Fruit fly (Drosophila melanogaster) whole organism, embryonic: ENCODE results near the gene CG7781.
A peak's percentile ranks its signal among the peaks of the same experiment; 100 is the strongest.

ENCODE experiments used
- Antp ChIP-seq: fragments of 200-800 bp; sonication (Bioruptor generic); optimal IDR thresholded peaks from 3 replicates; lab custom pipeline; 2016; ENCODE audit warnings: missing biosample characterization, missing genetic modification characterization
- CG10147 ChIP-seq: fragments of 200-800 bp; sonication (Bioruptor generic); optimal IDR thresholded peaks from 2 replicates; lab custom pipeline; 2019; ENCODE audit warnings: missing biosample characterization, mild to moderate bottlenecking, missing genetic modification characterization, moderate library complexity
- CG10462 ChIP-seq: fragments of 200-800 bp; sonication (Bioruptor generic); optimal IDR thresholded peaks from 2 replicates; lab custom pipeline; 2016; ENCODE audit warnings: missing biosample characterization, missing genetic modification characterization
- CG11398 ChIP-seq: fragments of 200-800 bp; sonication (Bioruptor generic); optimal IDR thresholded peaks from 2 replicates; lab custom pipeline; 2016; ENCODE audit warnings: missing biosample characterization, missing genetic modification characterization
- CG11723 ChIP-seq: fragments of 200-800 bp; sonication (Bioruptor generic); optimal IDR thresholded peaks from 2 replicates; lab custom pipeline; 2017; ENCODE audit warnings: missing biosample characterization, mild to moderate bottlenecking, missing genetic modification characterization
- CG12299 ChIP-seq: fragments of 200-800 bp; sonication (Bioruptor generic); optimal IDR thresholded peaks from 2 replicates; lab custom pipeline; 2018; ENCODE audit warnings: missing biosample characterization, mild to moderate bottlenecking, missing genetic modification characterization
- CG13123 ChIP-seq: fragments of 200-800 bp; sonication (Bioruptor generic); optimal IDR thresholded peaks from 2 replicates; lab custom pipeline; 2016; ENCODE audit warnings: missing biosample characterization, missing genetic modification characterization
- CG13287 ChIP-seq: fragments of 200-800 bp; sonication (Bioruptor generic); IDR thresholded peaks from 2 replicates; pipeline ENCODE4 v1.3.6; 2022; ENCODE audit warnings: missing biosample characterization, missing genetic modification characterization; ENCODE audit not compliant: partially characterized antibody
- CG1529 ChIP-seq: fragments of 200-800 bp; sonication (Bioruptor generic); optimal IDR thresholded peaks from 3 replicates; lab custom pipeline; 2018; ENCODE audit warnings: missing biosample characterization, missing genetic modification characterization
- CG17361 ChIP-seq: fragments of 200-800 bp; sonication (Bioruptor generic); IDR thresholded peaks from 3 replicates; pipeline ENCODE4 v1.3.6; 2022; ENCODE audit warnings: missing biosample characterization, missing genetic modification characterization
- CG17385 ChIP-seq: fragments of 200-800 bp; sonication (Bioruptor generic); optimal IDR thresholded peaks from 3 replicates; lab custom pipeline; 2018; ENCODE audit warnings: missing biosample characterization, mild to moderate bottlenecking, missing genetic modification characterization
- CG18011 ChIP-seq: fragments of 200-800 bp; sonication (Bioruptor generic); optimal IDR thresholded peaks from 2 replicates; lab custom pipeline; 2017; ENCODE audit warnings: missing biosample characterization, missing genetic modification characterization, mild to moderate bottlenecking, moderate library complexity, missing genotype
- CG18599 ChIP-seq: fragments of 200-800 bp; sonication (Bioruptor generic); optimal IDR thresholded peaks from 3 replicates; lab custom pipeline; 2017; ENCODE audit warnings: missing biosample characterization, missing genetic modification characterization, mild to moderate bottlenecking, moderate library complexity, missing genetic modification reagents
- CG31441 ChIP-seq: fragments of 200-800 bp; sonication (Bioruptor generic); IDR thresholded peaks from 2 replicates; pipeline ENCODE4 v1.3.6; 2022; ENCODE audit warnings: missing biosample characterization, missing genetic modification characterization
- CG32767 ChIP-seq: fragments of 200-800 bp; sonication (Bioruptor generic); IDR thresholded peaks from 2 replicates; pipeline ENCODE4 v1.3.6; 2022; ENCODE audit warnings: missing biosample characterization, missing genetic modification characterization
- CG32772 ChIP-seq: fragments of 200-800 bp; sonication (Bioruptor generic); IDR thresholded peaks from 2 replicates; pipeline ENCODE4 v1.3.6; 2022; ENCODE audit warnings: missing biosample characterization, missing genetic modification characterization
- CG33213 ChIP-seq: fragments of 200-800 bp; sonication (Bioruptor generic); optimal IDR thresholded peaks from 3 replicates; lab custom pipeline; 2016; ENCODE audit warnings: missing biosample characterization, missing genetic modification characterization
- CG3995 ChIP-seq: fragments of 200-800 bp; sonication (Bioruptor generic); optimal IDR thresholded peaks from 3 replicates; lab custom pipeline; 2016; ENCODE audit warnings: missing biosample characterization, missing genetic modification characterization
- CG42726 ChIP-seq: fragments of 200-800 bp; sonication (Bioruptor generic); IDR thresholded peaks from 2 replicates; pipeline ENCODE4 v1.3.6; 2022; ENCODE audit warnings: missing biosample characterization, missing genetic modification characterization; ENCODE audit not compliant: partially characterized antibody
- CG43689 ChIP-seq: fragments of 200-800 bp; sonication (Bioruptor generic); IDR thresholded peaks from 2 replicates; pipeline ENCODE4 v1.3.6; 2022; ENCODE audit warnings: missing biosample characterization, missing genetic modification characterization
- CG4854 ChIP-seq: fragments of 200-800 bp; sonication (Bioruptor generic); optimal IDR thresholded peaks from 2 replicates; lab custom pipeline; 2016; ENCODE audit warnings: missing biosample characterization, missing genetic modification characterization, inconsistent platforms
- CG6689 ChIP-seq: fragments of 200-800 bp; sonication (Bioruptor generic); IDR thresholded peaks from 2 replicates; pipeline ENCODE4 v1.3.6; 2022; ENCODE audit warnings: missing biosample characterization, missing genetic modification characterization
- CG7271 ChIP-seq: fragments of 200-800 bp; sonication (Bioruptor generic); optimal IDR thresholded peaks from 2 replicates; lab custom pipeline; 2018; ENCODE audit warnings: missing biosample characterization, mild to moderate bottlenecking, missing genetic modification characterization, moderate library complexity
- CG8388 ChIP-seq: fragments of 200-800 bp; sonication (Bioruptor generic); optimal IDR thresholded peaks from 2 replicates; lab custom pipeline; 2019; ENCODE audit warnings: missing biosample characterization, mild to moderate bottlenecking, missing genetic modification characterization, moderate library complexity
- Dip3 ChIP-seq: fragments of 200-800 bp; sonication (Bioruptor generic); optimal IDR thresholded peaks from 3 replicates; lab custom pipeline; 2016; ENCODE audit warnings: missing biosample characterization, missing genetic modification characterization
- Poxn ChIP-seq: fragments of 200-800 bp; sonication (Bioruptor generic); IDR thresholded peaks from 2 replicates; pipeline ENCODE4 v1.3.6; 2022; ENCODE audit warnings: missing biosample characterization, missing genetic modification characterization
- Ptx1 ChIP-seq: fragments of 200-800 bp; sonication (Bioruptor generic); IDR thresholded peaks from 2 replicates; pipeline ENCODE4 v1.3.6; 2022; ENCODE audit warnings: missing biosample characterization, missing genetic modification characterization
- Scr ChIP-seq: fragments of 200-800 bp; sonication (Bioruptor generic); IDR thresholded peaks from 2 replicates; pipeline ENCODE4 v1.3.6; 2022; ENCODE audit warnings: missing biosample characterization, missing genetic modification characterization; ENCODE audit not compliant: partially characterized antibody
- Spps ChIP-seq: fragments of 200-800 bp; sonication (Bioruptor generic); optimal IDR thresholded peaks from 2 replicates; lab custom pipeline; 2018; ENCODE audit warnings: missing biosample characterization, mild to moderate bottlenecking, missing genetic modification characterization
- TFAM ChIP-seq: fragments of 200-800 bp; sonication (Bioruptor generic); optimal IDR thresholded peaks from 2 replicates; lab custom pipeline; 2017; ENCODE audit warnings: missing biosample characterization, missing genetic modification characterization, inconsistent platforms
- ara ChIP-seq: fragments of 200-800 bp; sonication (Bioruptor generic); IDR thresholded peaks from 2 replicates; pipeline ENCODE4 v1.3.6; 2022; ENCODE audit warnings: missing biosample characterization, missing genetic modification characterization
- bcd ChIP-seq: fragments of 200-800 bp; sonication (Bioruptor generic); optimal IDR thresholded peaks from 2 replicates; lab custom pipeline; 2017; ENCODE audit warnings: missing biosample characterization, mild to moderate bottlenecking, missing genetic modification characterization
- dati ChIP-seq: fragments of 200-800 bp; sonication (Bioruptor generic); IDR thresholded peaks from 2 replicates; pipeline ENCODE4 v1.3.6; 2022; ENCODE audit warnings: missing biosample characterization, missing genetic modification characterization
- esg ChIP-seq: fragments of 200-800 bp; sonication (Bioruptor generic); conservative IDR thresholded peaks from 2 replicates; pipeline ENCODE4 v1.3.6; 2022; ENCODE audit warnings: missing biosample characterization, missing genetic modification characterization
- exex ChIP-seq: fragments of 200-800 bp; sonication (Bioruptor generic); optimal IDR thresholded peaks from 4 replicates; lab custom pipeline; 2018; ENCODE audit warnings: missing biosample characterization, mild to moderate bottlenecking, missing genetic modification characterization, moderate library complexity
- fd64A ChIP-seq: fragments of 200-800 bp; sonication (Bioruptor generic); optimal IDR thresholded peaks from 3 replicates; lab custom pipeline; 2018; ENCODE audit warnings: missing biosample characterization, mild to moderate bottlenecking, missing genetic modification characterization
- grn ChIP-seq: fragments of 200-800 bp; sonication (Bioruptor generic); optimal IDR thresholded peaks from 3 replicates; lab custom pipeline; 2017; ENCODE audit warnings: missing biosample characterization, missing genetic modification characterization
- gro ChIP-seq: fragments of 200-800 bp; sonication (Bioruptor generic); optimal IDR thresholded peaks from 2 replicates; lab custom pipeline; 2016; ENCODE audit warnings: missing biosample characterization, missing genetic modification characterization
- gsb ChIP-seq: fragments of 200-800 bp; sonication (Bioruptor generic); IDR thresholded peaks from 2 replicates; pipeline ENCODE4 v1.3.6; 2022; ENCODE audit warnings: missing biosample characterization, missing genetic modification characterization
- kah ChIP-seq: fragments of 200-800 bp; sonication (Bioruptor generic); optimal IDR thresholded peaks from 2 replicates; lab custom pipeline; 2018; ENCODE audit warnings: missing biosample characterization, mild to moderate bottlenecking, missing genetic modification characterization
- klu ChIP-seq: fragments of 200-800 bp; sonication (Bioruptor generic); IDR thresholded peaks from 2 replicates; pipeline ENCODE4 v1.3.6; 2022; ENCODE audit warnings: missing biosample characterization, missing genetic modification characterization
- lilli ChIP-seq: fragments of 200-800 bp; sonication (Bioruptor generic); optimal IDR thresholded peaks from 3 replicates; lab custom pipeline; 2016; ENCODE audit warnings: missing biosample characterization, missing genetic modification characterization
- scrt ChIP-seq: fragments of 200-800 bp; sonication (Bioruptor generic); optimal IDR thresholded peaks from 2 replicates; lab custom pipeline; 2018; ENCODE audit warnings: missing biosample characterization, mild to moderate bottlenecking, missing genetic modification characterization, moderate library complexity
- sd ChIP-seq: fragments of 200-800 bp; sonication (Bioruptor generic); optimal IDR thresholded peaks from 3 replicates; lab custom pipeline; 2018; ENCODE audit warnings: missing biosample characterization, mild to moderate bottlenecking, missing genetic modification characterization, moderate library complexity
- sqz ChIP-seq: fragments of 200-800 bp; sonication (Bioruptor generic); optimal IDR thresholded peaks from 3 replicates; lab custom pipeline; 2018; ENCODE audit warnings: missing biosample characterization, mild to moderate bottlenecking, missing genetic modification characterization
- toy ChIP-seq: fragments of 200-800 bp; sonication (Bioruptor generic); IDR thresholded peaks from 2 replicates; pipeline ENCODE4 v1.3.6; 2022; ENCODE audit warnings: missing biosample characterization, missing genetic modification characterization
- vfl ChIP-seq: fragments of 200-800 bp; sonication (Bioruptor generic); optimal IDR thresholded peaks from 2 replicates; lab custom pipeline; 2016; ENCODE audit warnings: missing biosample characterization, missing genetic modification characterization
- wdn ChIP-seq: fragments of 200-800 bp; sonication (Bioruptor generic); IDR thresholded peaks from 2 replicates; pipeline ENCODE4 v1.3.6; 2022; ENCODE audit warnings: missing biosample characterization, missing genetic modification characterization
- wek ChIP-seq: fragments of 200-800 bp; sonication (Bioruptor generic); optimal IDR thresholded peaks from 3 replicates; lab custom pipeline; 2018; ENCODE audit warnings: missing biosample characterization, mild to moderate bottlenecking, missing genetic modification characterization, moderate library complexity
- zen2 ChIP-seq: fragments of 200-800 bp; sonication (Bioruptor generic); IDR thresholded peaks from 3 replicates; pipeline ENCODE4 v1.3.6; 2022; ENCODE audit warnings: missing biosample characterization, missing genetic modification characterization; ENCODE audit not compliant: partially characterized antibody

The CG7781 gene

DNA sequence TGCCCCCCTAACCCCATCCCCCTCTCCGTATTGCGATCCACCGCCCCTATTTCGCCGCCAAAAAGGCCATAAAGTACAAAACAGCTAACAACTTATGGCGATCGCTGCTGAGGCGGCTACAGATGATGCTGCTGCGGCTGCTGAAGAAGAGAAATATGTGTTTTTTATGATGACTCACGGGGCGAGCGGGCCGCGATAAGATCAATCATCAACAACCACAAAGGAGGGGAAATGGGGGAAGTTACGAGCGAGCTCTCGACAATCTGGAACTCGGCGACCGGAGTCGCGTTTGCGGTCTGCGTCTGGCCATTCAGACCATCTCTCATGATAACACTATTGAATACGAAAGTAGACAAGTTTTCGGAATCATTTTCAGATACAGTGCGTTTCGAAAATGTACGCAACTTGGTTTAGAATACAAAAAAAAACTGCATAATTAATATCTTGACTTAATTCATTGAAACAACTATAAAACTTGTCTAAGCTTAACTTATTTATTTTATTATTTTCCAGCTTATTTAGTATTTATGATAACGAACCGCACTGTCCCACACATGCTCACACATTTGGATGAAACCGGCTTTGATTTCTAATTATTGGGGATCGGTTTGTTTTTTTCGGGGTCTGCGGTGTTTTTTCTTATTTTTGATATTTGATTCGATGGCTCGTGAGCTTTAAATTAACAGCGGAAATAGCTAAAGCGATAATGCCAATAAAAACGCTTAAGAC is 32.9 kb downstream of the CG7781 start (continued):
- TF ChIP-seq lilli (GFP tag; lab: Kevin White, UChicago) (peak; percentile 96), gro (GFP tag; lab: Kevin White, UChicago) (peak; percentile 92), CG43689 (peak; percentile 90), dati (GFP tag; lab: Robert Waterston, UW) (peak; percentile 91), ara (GFP tag; lab: Robert Waterston, UW) (peak; percentile 97), CG31441 (GFP tag; lab: Robert Waterston, UW) (peak; percentile 93), CG32767 (peak; percentile 94), CG17385 (GFP tag; lab: Kevin White, UChicago) (peak; percentile 94), CG1529 (GFP tag; lab: Kevin White, UChicago) (peak; percentile 93), esg (GFP tag; lab: Robert Waterston, UW) (peak; percentile 96), TFAM (GFP tag; lab: Kevin White, UChicago) (peak; percentile 77), kah (GFP tag; lab: Kevin White, UChicago) (peak; percentile 91), Poxn (peak; percentile 85), exex (tag; lab: Kevin White, UChicago) (peak; percentile 86), toy (GFP tag; lab: Robert Waterston, UW) (peak; percentile 91), grn (peak; percentile 90), CG4854 (GFP tag; lab: Kevin White, UChicago) (peak; percentile 93), CG10462 (GFP tag; lab: Kevin White, UChicago) (peak; percentile 92), CG18599 (GFP tag; lab: Kevin White, UChicago) (peak; percentile 97), wek (GFP tag; lab: Kevin White, UChicago) (peak; percentile 85), CG10147 (GFP tag; lab: Kevin White, UChicago) (peak; percentile 94), Ptx1 (GFP tag; lab: Robert Waterston, UW) (peak; percentile 97), Antp (GFP tag; lab: Kevin White, UChicago) (peak; percentile 90), Spps (peak; percentile 94), Dip3 (GFP tag; lab: Kevin White, UChicago) (peak; percentile 92), klu (GFP tag; lab: Robert Waterston, UW) (peak; percentile 94), CG11398 (GFP tag; lab: Kevin White, UChicago) (peak; percentile 91), zen2 (no peak), CG3995 (GFP tag; lab: Kevin White, UChicago) (peak; percentile 73), wdn (GFP tag; lab: Robert Waterston, UW) (peak; percentile 97), vfl (GFP tag; lab: Kevin White, UChicago) (peak; percentile 93), CG6689 (GFP tag; lab: Robert Waterston, UW) (peak; percentile 97), CG13123 (GFP tag; lab: Kevin White, UChicago) (peak; percentile 91), CG42726 (no peak), CG32772 (GFP tag; lab: Robert Waterston, UW) (peak; percentile 97), CG12299 (tag; lab: Kevin White, UChicago) (peak; percentile 96), CG8388 (peak; percentile 97), CG33213 (GFP tag; lab: Kevin White, UChicago) (peak; percentile 83), Scr (no peak), bcd (GFP tag; lab: Kevin White, UChicago) (peak; percentile 94), CG17361 (GFP tag; lab: Robert Waterston, UW) (peak; percentile 95), sqz (GFP tag; lab: Kevin White, UChicago) (peak; percentile 96), sd (tag; lab: Kevin White, UChicago) (peak; percentile 88), CG18011 (GFP tag; lab: Kevin White, UChicago) (peak; percentile 84), fd64A (GFP tag; lab: Kevin White, UChicago) (peak; percentile 91), CG7271 (tag; lab: Kevin White, UChicago) (peak; percentile 80), CG13287 (GFP tag; lab: Robert Waterston, UW) (no peak), scrt (GFP tag; lab: Kevin White, UChicago) (peak; percentile 94), CG11723 (peak; percentile 92), gsb (GFP tag; lab: Robert Waterston, UW) (peak; percentile 93)
